Worm (Caenorhabditis elegans) whole organism, dauer: Measurements from ENCODE around the gene T25D3.3.

ENCODE experiments used
- unc-62 ChIP-seq: sonication (generic microtip); optimal IDR thresholded peaks from 2 replicates; lab custom pipeline; 2017; ENCODE audit warnings: missing biosample characterization, missing genetic modification reagents, missing genetic modification characterization

T25D3.3 gene

DNA sequence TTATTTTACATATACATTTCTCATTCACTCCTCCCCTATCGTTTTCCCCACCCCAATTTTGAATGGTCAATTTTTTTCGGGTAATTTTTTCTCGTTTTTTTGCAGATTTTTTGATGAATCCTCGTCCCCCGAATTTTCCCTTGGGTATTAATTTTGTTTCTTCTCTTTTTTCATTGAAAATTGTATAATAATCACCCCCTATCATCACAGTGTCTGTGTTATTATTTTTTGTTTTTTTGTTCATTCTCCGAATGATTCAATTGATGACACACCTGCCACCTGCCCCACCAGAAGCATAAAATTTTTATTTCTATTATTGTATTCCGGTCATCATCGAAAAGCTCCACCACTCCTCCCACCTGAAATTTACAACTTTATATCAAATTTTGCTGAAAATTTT, at the start of gene T25D3.3:
Gene T25D3.3, plus strand, starts transcription at position 301 of the 400 bp plus-strand sequence.
- TF ChIP-seq unc-62 (GFP tag; lab: Kevin White, UChicago): no peak

DNA sequence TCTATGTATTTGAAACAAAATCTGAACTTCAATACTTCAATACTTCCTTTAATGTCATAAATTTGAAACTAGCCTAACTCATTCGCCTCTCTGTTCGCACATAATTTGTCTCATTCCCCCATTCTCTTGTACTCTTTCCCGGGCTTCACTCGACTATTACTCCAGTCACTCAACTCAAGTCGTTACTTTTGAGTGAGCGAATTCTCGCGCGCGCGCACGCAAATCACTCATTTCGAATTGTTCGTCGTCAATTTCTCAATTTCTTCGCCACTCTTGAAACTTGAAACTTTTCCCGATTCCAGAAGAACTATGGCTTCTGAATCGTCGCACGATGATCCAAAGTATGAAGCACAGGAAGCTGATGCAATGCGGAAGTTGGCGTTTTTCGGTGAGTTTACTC, 48.1 kb upstream of the T25D3.3 start, which contains the start of gene col-68:
Gene col-68, plus strand, starts transcription at position 301 of the 400 bp plus-strand sequence.
- TF ChIP-seq unc-62 (GFP tag; lab: Kevin White, UChicago): no peak

DNA sequence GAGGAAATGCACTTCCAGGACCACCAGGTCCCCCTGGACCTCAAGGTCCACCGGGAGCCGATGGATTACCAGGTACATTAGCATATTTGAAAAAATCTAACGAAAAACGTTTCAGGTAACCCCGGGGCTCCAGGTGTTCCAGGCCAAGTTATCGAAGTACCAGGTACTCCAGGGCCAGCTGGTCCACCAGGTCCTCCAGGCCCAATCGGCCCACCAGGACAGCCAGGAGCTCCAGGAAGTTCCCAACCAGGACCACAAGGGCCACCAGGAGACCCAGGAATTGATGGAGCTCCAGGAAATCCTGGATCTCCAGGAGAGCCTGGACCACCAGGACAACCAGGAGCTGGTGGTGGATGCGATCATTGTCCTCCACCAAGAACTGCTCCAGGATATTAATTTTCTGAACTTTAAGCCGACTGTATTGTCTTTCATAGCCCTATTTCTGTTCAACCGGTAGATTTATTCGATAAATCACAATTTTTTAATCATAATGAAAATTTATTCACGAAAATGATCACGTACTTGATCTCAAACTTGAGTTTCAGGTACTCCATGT, 47.0 kb upstream of the T25D3.3 start:
- no peak for TF ChIP-seq unc-62 (GFP tag; lab: Kevin White, UChicago)

DNA sequence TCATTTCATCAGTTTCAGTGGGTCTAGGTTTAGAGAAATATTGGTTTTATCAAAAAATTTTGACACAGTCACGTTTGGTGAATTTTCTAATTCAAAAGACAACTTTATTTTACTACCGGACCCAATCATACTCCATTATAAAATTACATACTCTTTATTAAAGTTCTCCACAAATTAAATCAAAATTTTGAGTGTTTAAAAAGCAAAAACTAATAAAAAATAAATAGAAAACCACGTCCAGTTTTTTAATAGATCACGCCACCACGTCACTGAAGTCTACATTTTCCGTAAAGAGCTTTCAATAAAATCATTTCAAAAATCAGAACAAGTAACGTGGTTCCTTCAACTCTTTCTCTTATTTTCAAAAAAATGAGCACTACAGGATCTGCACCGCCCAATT, 46.5 kb upstream of the T25D3.3 start, which contains the start of gene txt-1:
Gene txt-1, plus strand, starts transcription at position 301 of the 400 bp plus-strand sequence.
- TF ChIP-seq unc-62 (GFP tag; lab: Kevin White, UChicago): no peak

DNA sequence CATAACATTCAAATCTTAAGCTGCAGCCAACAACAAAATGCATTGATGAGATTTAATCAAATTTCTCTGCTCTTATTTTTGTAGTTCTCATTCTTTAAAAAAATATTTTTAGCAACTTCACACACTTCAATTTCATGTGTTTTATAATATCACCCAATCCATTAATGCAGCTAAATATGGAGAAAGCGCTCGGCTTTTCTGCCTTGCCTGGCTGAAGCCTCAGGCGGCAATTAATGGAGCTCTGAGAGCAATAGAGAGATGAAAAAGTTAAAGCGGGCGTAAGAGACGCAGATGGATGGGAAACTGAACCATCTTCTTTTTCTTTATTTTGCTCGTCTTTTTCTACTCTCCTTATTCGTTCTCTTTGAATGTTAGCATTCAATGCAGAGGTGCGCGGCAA, 44.7 kb upstream of the T25D3.3 start:
- TF ChIP-seq unc-62 (GFP tag; lab: Kevin White, UChicago): no peak

DNA sequence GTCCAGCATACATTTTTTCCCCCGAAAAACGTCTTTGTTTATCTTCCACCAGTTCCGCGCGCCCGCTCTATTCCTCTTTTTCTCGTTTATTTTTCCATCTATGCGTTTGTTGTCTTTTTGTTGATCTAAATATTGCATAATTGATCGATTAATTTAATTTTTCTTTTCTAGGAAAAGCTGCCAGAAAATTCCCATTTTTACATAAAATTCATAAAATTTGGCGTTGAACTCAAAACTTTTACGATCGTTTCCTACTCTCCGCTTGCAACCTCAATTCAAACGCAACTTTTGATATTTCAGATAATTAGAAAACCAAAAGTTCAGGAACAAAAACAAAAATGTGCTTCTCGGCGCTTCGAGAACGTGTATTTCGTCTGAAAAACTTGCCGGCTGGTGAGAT, 43.5 kb upstream of the T25D3.3 start, which contains the start of gene C50D2.2:
Gene C50D2.2, plus strand, starts transcription at position 301 of the 400 bp plus-strand sequence.
- no peak for TF ChIP-seq unc-62 (GFP tag; lab: Kevin White, UChicago)

DNA sequence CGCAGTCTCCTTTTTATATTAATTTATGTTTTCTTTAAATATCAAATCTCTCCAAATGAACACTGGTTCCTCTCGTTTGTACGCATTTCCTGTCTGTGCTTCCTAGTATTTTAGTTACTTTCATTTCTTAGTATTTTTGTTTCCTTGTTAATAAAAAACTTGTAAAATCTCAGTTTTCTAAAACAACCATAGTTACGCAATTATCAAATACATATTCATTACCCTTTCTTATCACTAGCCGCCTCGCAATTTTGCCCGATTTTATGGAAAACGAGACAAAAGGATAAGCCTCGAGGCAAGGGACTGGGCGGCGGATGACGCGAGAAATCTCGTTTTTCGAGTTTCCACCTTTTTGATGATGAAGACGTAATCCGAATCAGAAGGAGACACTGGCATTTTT, 41.1 kb upstream of the T25D3.3 start, which contains the start of gene C50D2.1:
Gene C50D2.1, plus strand, starts transcription at position 301 of the 400 bp plus-strand sequence.
- no peak for TF ChIP-seq unc-62 (GFP tag; lab: Kevin White, UChicago)

DNA sequence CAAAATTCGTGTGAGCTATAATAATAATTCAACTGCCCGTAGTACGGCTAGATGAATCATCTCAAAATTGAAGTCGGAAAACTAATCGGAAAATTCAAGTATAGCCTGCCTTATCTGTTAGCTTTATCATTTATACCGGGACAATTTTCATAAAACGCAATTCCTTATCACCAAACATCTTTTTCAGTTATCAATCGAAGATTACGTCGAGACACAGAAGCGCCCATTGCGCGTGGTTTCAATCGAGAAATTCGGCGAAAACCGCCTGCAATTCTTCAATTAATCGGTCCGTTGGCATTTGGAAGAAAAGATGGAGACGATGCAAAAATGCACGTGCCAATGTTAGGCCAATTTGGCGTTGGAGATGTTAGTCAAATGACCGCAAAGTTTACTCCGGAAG, 40.2 kb upstream of the T25D3.3 start:
- no peak for TF ChIP-seq unc-62 (GFP tag; lab: Kevin White, UChicago)

DNA sequence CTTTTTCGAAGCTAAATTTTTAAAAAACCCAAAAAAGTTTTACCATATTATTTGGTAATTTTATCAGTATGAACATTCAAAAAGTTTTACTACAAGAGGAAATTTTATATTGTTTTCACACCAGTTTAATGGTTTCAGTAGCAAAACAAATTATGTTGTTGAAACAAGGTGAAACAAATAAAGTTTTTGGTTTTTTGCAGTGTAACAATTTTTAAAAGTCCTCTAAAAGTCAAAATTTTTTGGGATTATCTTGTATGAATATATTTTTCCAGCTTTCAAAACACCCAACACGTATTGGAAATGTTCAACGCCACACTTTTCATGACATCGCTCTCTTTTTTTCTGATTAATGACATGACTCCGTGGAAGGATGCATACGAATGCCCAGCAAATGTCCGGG, 35.5 kb upstream of the T25D3.3 start, which contains the start of gene srt-54:
Gene srt-54, plus strand, starts transcription at position 301 of the 400 bp plus-strand sequence.
- TF ChIP-seq unc-62 (GFP tag; lab: Kevin White, UChicago): no peak

DNA sequence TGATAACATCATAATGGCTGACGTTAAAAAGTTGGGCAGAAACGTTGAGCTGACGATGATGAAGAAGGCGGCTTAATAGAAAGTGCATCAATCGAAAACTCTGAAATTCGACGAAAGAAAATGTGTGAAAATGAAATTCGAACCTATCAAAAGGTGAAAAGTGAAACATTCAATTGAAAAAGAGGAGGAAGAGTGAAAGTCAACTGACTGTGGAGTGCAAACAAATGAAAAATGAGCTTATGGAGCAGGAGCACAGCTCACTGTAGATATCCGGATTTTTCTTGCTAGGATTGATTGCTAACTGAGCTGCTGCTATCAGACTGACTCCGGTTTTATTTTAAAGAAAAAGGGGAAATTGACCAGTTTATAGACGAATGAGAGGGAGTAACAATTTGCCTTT, 31.3 kb upstream of the T25D3.3 start, which contains the start of gene K10B4.3:
Gene K10B4.3, minus strand, starts transcription at position 101 of the 400 bp plus-strand sequence.
- no peak for TF ChIP-seq unc-62 (GFP tag; lab: Kevin White, UChicago)

DNA sequence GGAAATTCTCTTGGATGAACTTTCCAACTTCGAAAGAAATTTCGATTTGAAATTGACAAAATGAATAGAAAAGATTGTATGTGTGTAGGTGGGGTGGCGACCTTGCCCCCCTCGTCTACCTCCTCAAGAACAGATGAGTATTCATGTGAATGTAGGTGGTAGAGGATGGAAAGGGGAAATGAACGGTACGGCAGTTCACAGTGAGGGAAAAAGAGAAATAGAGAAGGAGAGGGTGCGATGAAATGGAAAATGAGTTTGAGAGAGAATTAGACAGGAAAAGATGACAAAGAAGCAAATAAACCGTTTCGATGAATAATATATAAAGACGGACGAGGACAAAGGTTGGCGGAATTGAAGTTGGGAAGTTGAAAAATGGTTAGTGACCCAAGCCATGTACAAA, 30.4 kb upstream of the T25D3.3 start:
- TF ChIP-seq unc-62 (GFP tag; lab: Kevin White, UChicago): no peak

DNA sequence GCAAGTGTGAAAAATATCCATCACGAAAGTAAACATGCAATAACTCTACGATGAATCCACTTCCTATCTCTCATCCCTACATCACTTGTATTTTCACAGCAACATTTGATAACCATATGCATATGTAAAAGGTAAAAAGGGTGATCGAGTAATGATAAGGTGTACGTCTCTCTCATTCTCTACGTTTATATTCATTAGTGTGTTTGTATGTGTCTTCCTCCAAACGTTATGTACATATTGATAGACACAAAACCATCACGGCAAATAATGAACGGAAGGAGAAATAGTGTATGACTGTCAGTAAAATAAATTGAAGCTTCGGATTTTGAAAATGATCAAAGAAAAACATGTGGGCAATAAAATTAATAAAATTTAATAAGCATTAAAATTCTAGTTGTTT, 29.9 kb upstream of the T25D3.3 start:
- no peak for TF ChIP-seq unc-62 (GFP tag; lab: Kevin White, UChicago)

DNA sequence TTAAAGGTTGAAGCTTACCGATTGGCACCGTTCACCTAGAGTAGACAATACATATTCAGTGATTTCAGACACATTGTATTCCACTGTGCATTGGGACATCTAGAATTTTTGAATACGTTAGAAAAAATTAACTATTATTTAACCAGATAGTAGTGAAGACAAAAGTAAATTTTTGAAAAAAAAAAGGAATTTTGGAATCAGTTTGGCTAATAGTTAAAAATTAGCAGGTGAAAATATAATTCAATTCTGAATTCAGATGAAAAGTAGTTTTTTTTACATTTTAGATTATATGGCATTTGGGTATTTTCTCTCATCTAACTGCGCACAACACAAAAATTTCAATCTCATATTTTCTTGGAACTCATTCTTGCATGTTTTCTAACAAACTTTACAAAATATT, 27.5 kb upstream of the T25D3.3 start, which contains the start of gene nmur-2:
Gene nmur-2, minus strand, starts transcription at position 101 of the 400 bp plus-strand sequence.
- TF ChIP-seq unc-62 (GFP tag; lab: Kevin White, UChicago): no peak

DNA sequence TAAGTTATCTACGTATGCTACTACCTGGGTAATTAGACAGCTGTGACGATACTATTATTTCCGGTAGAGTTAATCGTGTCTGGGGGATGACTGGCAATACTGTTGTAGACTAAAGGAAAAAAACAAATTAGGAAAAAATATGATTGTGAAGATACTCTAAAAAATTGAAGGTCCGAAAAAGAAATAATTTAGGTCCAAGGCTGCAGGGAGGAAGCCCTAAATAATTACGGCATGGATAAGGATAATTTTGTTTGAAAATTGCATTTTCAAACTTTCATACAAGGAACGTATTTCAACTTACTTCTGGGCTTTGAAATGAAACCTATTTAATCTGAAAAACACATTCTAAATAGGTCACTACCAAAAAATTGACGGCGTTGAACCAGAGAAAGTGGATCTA, 23.5 kb upstream of the T25D3.3 start, which contains the start of gene srd-3:
Gene srd-3, minus strand, starts transcription at position 101 of the 400 bp plus-strand sequence.
- no peak for TF ChIP-seq unc-62 (GFP tag; lab: Kevin White, UChicago)

DNA sequence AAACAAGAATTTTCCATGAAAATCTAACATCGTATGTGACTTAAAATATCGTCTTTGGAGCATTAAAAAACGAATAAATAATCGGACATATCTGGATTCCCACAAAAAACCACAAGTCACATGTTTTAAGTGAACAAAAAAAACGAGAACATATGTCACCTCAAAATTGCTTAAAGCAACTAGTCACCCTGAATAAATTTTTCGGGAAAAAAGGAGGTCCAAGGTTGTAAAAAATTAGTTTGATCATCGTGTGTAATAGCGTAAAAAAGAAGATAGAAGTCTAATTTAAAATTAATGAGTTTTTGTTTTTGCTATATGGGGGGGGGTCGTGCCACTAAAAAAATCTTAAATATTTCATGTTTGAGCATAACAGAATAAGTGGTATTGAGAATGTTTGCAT, 22.6 kb upstream of the T25D3.3 start:
- TF ChIP-seq unc-62 (GFP tag; lab: Kevin White, UChicago): no peak

DNA sequence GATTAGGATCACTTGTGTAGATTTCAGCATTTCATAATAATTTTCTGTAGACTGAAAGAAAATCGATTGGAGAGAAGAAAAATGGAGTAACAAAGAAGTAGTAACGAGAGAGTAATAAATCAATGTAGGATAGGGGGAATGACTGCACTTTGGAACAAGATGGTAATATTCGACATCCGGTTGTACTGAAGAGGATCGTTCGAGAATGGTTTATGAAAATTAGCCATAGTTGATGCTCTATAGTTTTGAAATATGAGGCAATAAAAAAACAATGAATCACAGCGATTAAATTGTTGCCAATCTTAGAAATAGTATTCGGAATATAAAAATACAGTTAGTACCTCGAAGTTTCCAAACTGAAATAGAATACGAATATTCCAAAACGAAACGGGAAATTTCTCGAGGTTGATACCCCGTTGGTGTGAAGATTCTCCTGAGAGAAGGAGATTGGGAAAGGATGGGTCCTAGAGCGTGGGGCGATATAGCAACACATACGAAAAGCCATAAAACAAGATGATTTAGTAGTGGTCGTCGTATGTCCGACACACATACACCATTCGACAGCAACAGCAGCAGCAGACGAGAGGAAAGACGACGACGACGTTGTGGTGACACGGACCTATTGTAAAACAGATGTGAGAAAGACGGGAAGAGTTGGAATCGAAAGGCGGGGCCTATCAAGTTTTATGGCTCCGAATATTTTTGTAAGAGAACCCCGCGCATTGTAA, 18.7 kb upstream of the T25D3.3 start, which contains the start of gene cwn-1:
Gene cwn-1, minus strand, starts transcription at position 51 of the 728 bp plus-strand sequence.
- no peak for TF ChIP-seq unc-62 (GFP tag; lab: Kevin White, UChicago)
